Worm (Caenorhabditis elegans): ENCODE measurements around the gene C33C12.1.

- TF ChIP-seq nhr-237 (tag; optimal IDR thresholded peaks at IDR 0.05) (no peak), ceh-83 (GFP tag; optimal IDR thresholded peaks at IDR 0.05) (no peak), ham-2 (GFP tag; optimal IDR thresholded peaks at IDR 0.05) (no peak), elt-3 (tag; optimal IDR thresholded peaks at IDR 0.05) (no peak), mab-5 (tag; optimal IDR thresholded peaks at IDR 0.05) (no peak)
These were observed 8.2 kb downstream of the C33C12.1 start for ce11 chrII:2206064-2206722.

Data from whole organism, mixed stage, embryonic.